Worm (Caenorhabditis elegans): Measurements from ENCODE around the gene srw-71.

Gene srw-71

DNA sequence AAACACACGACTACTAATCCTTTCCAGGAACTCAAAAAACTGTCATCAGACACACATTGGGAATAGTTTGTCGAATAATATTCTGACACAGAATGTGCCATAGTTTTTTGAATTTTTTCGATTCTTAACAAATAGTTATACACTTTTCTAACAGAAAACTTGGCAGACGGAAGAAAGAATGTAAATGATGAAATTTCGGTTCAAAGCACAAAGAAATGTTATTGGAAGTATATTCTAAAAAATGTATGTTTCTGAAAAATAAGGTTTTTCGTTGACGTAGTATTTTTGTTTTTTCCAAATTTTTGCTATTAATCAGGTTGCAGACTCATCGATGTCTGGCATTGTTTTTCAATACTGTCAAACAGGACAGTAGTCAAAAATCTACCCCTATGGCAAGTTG lies 30.0 kb upstream of the srw-71 start, which contains the start of gene srh-92:
srh-92 (minus strand) TSS at position 101 of the 400 bp plus-strand sequence.
- no peak for TF ChIP-seq ceh-39 (tag; optimal IDR thresholded peaks at IDR 0.05)
- no peak for TF ChIP-seq mab-5 (tag; optimal IDR thresholded peaks at IDR 0.05)
- TF ChIP-seq nhr-2 (tag; optimal IDR thresholded peaks at IDR 0.05), result no peak
- TF ChIP-seq ceh-83 (GFP tag; optimal IDR thresholded peaks at IDR 0.05), result no peak
- no peak for TF ChIP-seq cnd-1 (tag; optimal IDR thresholded peaks at IDR 0.05)
- no peak for TF ChIP-seq ham-2 (GFP tag; optimal IDR thresholded peaks at IDR 0.05)
- TF ChIP-seq ztf-11 (tag; optimal IDR thresholded peaks at IDR 0.05), result no peak
- no peak for TF ChIP-seq elt-1 (tag; optimal IDR thresholded peaks at IDR 0.05; ENCODE audit: borderline replicate concordance, insufficient read depth)
- TF ChIP-seq unc-120 (tag; optimal IDR thresholded peaks at IDR 0.05; ENCODE audit: poor library complexity, severe bottlenecking), result no peak
- no peak for TF ChIP-seq snpc-4 (tag; optimal IDR thresholded peaks at IDR 0.05)
- TF ChIP-seq nhr-237 (tag; optimal IDR thresholded peaks at IDR 0.05), result no peak
- TF ChIP-seq blmp-1 (tag; optimal IDR thresholded peaks at IDR 0.05), result no peak
- no peak for TF ChIP-seq ceh-43 (GFP tag; optimal IDR thresholded peaks at IDR 0.05)
- no peak for TF ChIP-seq unc-39 (tag; optimal IDR thresholded peaks at IDR 0.05)
- TF ChIP-seq lsy-2 (tag; optimal IDR thresholded peaks at IDR 0.05), result no peak
- TF ChIP-seq mls-2 (tag; optimal IDR thresholded peaks at IDR 0.05), result no peak

ce11 chrV:7455008-7455407 lies 24.1 kb upstream of the srw-71 start, which contains the start of gene F25E5.2:
TSS of gene F25E5.2 (plus strand) at chrV:7455308.
- TF ChIP-seq unc-62 (GFP tag; optimal IDR thresholded peaks at IDR 0.05), result no peak
- TF ChIP-seq ceh-43 (GFP tag; optimal IDR thresholded peaks at IDR 0.05), result no peak
- TF ChIP-seq unc-120 (tag; optimal IDR thresholded peaks at IDR 0.05; ENCODE audit: poor library complexity, severe bottlenecking), result no peak
- TF ChIP-seq nhr-28 (tag; optimal IDR thresholded peaks at IDR 0.05), result no peak
- no peak for TF ChIP-seq mab-5 (tag; optimal IDR thresholded peaks at IDR 0.05)
- no peak for TF ChIP-seq snpc-4 (tag; optimal IDR thresholded peaks at IDR 0.05)
- no peak for TF ChIP-seq lin-32 (GFP tag; optimal IDR thresholded peaks at IDR 0.05)
- TF ChIP-seq nhr-76 (tag; optimal IDR thresholded peaks at IDR 0.05), result no peak
- no peak for TF ChIP-seq ces-1 (GFP tag; optimal IDR thresholded peaks at IDR 0.05)
- no peak for TF ChIP-seq cnd-1 (tag; optimal IDR thresholded peaks at IDR 0.05)
- TF ChIP-seq blmp-1 (tag; optimal IDR thresholded peaks at IDR 0.05), result no peak
- TF ChIP-seq drap-1 (GFP tag; optimal IDR thresholded peaks at IDR 0.05), result no peak
- no peak for TF ChIP-seq mep-1 (tag; optimal IDR thresholded peaks at IDR 0.05)
- no peak for TF ChIP-seq zip-8 (tag; optimal IDR thresholded peaks at IDR 0.05)
- TF ChIP-seq ceh-83 (GFP tag; optimal IDR thresholded peaks at IDR 0.05), result no peak
- no peak for TF ChIP-seq elt-1 (tag; optimal IDR thresholded peaks at IDR 0.05; ENCODE audit: borderline replicate concordance, insufficient read depth)
- no peak for TF ChIP-seq lsy-2 (tag; optimal IDR thresholded peaks at IDR 0.05)
- no peak for TF ChIP-seq elt-3 (tag; optimal IDR thresholded peaks at IDR 0.05)
- TF ChIP-seq lin-13 (tag; optimal IDR thresholded peaks at IDR 0.05), result no peak

DNA sequence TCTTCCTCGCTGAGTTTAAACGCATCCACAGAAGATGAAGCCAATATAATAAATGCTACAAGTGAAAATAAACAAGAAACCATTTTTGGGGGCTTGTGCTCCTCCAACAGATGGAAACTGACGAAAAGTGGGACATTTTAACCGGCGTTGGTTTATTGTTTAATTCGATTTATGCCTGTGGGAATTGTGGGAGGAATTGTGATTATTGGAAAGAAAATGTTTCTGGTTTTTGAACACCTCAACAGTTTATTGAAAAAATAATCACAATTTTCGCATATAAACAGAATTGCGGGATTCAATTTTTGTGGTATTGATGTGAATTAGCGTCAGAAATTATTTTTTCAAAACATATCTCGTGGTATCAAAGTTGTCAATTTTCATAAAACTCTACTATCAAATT lies 23.3 kb upstream of the srw-71 start, which contains the start of gene try-8:
try-8 (minus strand) TSS at position 101 of the 400 bp plus-strand sequence.
- no peak for TF ChIP-seq flh-1 (GFP tag; optimal IDR thresholded peaks at IDR 0.05)

DNA sequence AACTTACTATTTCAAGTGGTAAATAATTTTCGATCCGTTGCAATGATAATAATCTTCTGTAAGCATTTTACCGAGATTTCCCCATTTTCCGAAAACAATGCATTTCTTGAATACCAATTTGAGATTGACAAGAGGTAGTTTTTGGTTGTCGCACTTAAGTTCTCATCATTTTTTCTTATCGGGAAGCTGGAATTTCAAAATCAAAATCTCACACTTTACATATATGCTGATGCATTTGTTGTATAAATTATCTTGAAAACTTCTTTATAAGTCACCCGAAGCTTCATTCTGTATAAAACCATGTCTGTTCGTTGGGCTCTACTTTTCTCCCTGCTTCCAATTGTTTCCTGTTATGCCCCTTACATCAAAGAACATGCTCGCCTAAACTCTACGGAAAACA lies 20.5 kb upstream of the srw-71 start, which contains the start of gene try-11:
try-11 (plus strand) TSS at position 301 of the 400 bp plus-strand sequence.
- TF ChIP-seq ces-1 (GFP tag; optimal IDR thresholded peaks at IDR 0.05), result no peak
- no peak for TF ChIP-seq nhr-237 (tag; optimal IDR thresholded peaks at IDR 0.05)
- no peak for TF ChIP-seq lin-13 (tag; optimal IDR thresholded peaks at IDR 0.05)
- no peak for TF ChIP-seq nhr-2 (tag; optimal IDR thresholded peaks at IDR 0.05)
- no peak for TF ChIP-seq drap-1 (GFP tag; optimal IDR thresholded peaks at IDR 0.05)
- TF ChIP-seq snpc-4 (tag; optimal IDR thresholded peaks at IDR 0.05), result no peak
- TF ChIP-seq mep-1 (tag; optimal IDR thresholded peaks at IDR 0.05), result no peak
- TF ChIP-seq tbx-8 (GFP tag; optimal IDR thresholded peaks at IDR 0.05), result no peak
- TF ChIP-seq ceh-43 (GFP tag; optimal IDR thresholded peaks at IDR 0.05), result no peak
- no peak for TF ChIP-seq nhr-12 (tag; optimal IDR thresholded peaks at IDR 0.05)
- TF ChIP-seq mls-2 (tag; optimal IDR thresholded peaks at IDR 0.05), result no peak
- no peak for TF ChIP-seq blmp-1 (tag; optimal IDR thresholded peaks at IDR 0.05)
- TF ChIP-seq lin-32 (GFP tag; optimal IDR thresholded peaks at IDR 0.05), result no peak
- TF ChIP-seq hlh-1 (tag; optimal IDR thresholded peaks at IDR 0.05), result no peak
- TF ChIP-seq M03D4.4 (tag; optimal IDR thresholded peaks at IDR 0.05), result no peak
- TF ChIP-seq elt-3 (tag; optimal IDR thresholded peaks at IDR 0.05), result no peak
- no peak for TF ChIP-seq ceh-39 (tag; optimal IDR thresholded peaks at IDR 0.05)
- no peak for TF ChIP-seq nhr-76 (tag; optimal IDR thresholded peaks at IDR 0.05)
- TF ChIP-seq sptf-1 (tag; optimal IDR thresholded peaks at IDR 0.05), result no peak
- no peak for TF ChIP-seq mab-5 (tag; optimal IDR thresholded peaks at IDR 0.05)

Measured in whole organism, mixed stage, embryonic.